Fruit fly (Drosophila melanogaster) whole organism, embryonic: ENCODE results near the gene Cpr73D.

Experiments
- Adf1 ChIP-seq: fragments of 200-800 bp; sonication (Bioruptor generic); IDR thresholded peaks from 2 replicates; pipeline ENCODE4 v1.3.6; 2022; ENCODE audit warnings: missing biosample characterization, missing genetic modification characterization
- Bgb ChIP-seq: fragments of 200-800 bp; sonication (Bioruptor generic); IDR thresholded peaks from 2 replicates; pipeline ENCODE4 v1.3.6; 2022; ENCODE audit warnings: missing biosample characterization, missing genetic modification characterization; ENCODE audit not compliant: partially characterized antibody
- BtbVII ChIP-seq: fragments of 200-800 bp; sonication (Bioruptor generic); optimal IDR thresholded peaks from 3 replicates; lab custom pipeline; 2017; ENCODE audit warnings: missing biosample characterization, mild to moderate bottlenecking, missing genetic modification characterization
- Bteb2 ChIP-seq: fragments of 200-800 bp; sonication (Bioruptor generic); optimal IDR thresholded peaks from 2 replicates; lab custom pipeline; 2016; ENCODE audit warnings: missing biosample characterization, missing genetic modification characterization
- CG10543 ChIP-seq: fragments of 200-800 bp; sonication (Bioruptor generic); optimal IDR thresholded peaks from 3 replicates; lab custom pipeline; 2017; ENCODE audit warnings: missing biosample characterization, mild to moderate bottlenecking, missing genetic modification characterization, moderate library complexity
- CG11085 ChIP-seq: fragments of 200-800 bp; sonication (Bioruptor generic); IDR thresholded peaks from 2 replicates; pipeline ENCODE4 v1.3.6; 2022; ENCODE audit warnings: missing biosample characterization, missing genetic modification characterization
- CG11695 ChIP-seq: fragments of 200-800 bp; sonication (Bioruptor generic); IDR thresholded peaks from 3 replicates; pipeline ENCODE4 v1.3.6; 2022; ENCODE audit warnings: missing biosample characterization, missing genetic modification characterization
- CG12071 ChIP-seq: fragments of 200-800 bp; sonication (Bioruptor generic); optimal IDR thresholded peaks from 3 replicates; lab custom pipeline; 2018; ENCODE audit warnings: missing biosample characterization, mild to moderate bottlenecking, missing genetic modification characterization
- CG12769 ChIP-seq: fragments of 200-800 bp; sonication (Bioruptor generic); optimal IDR thresholded peaks from 2 replicates; lab custom pipeline; 2019; ENCODE audit warnings: missing biosample characterization, mild to moderate bottlenecking, missing genetic modification characterization, moderate library complexity
- CG15011 ChIP-seq: fragments of 200-800 bp; sonication (Bioruptor generic); optimal IDR thresholded peaks from 3 replicates; lab custom pipeline; 2018; ENCODE audit warnings: missing biosample characterization, mild to moderate bottlenecking, missing genetic modification characterization
- CG2678 ChIP-seq: fragments of 200-800 bp; sonication (Bioruptor generic); optimal IDR thresholded peaks from 3 replicates; lab custom pipeline; 2019; ENCODE audit warnings: missing biosample characterization, mild to moderate bottlenecking, missing genetic modification characterization, moderate library complexity
- CG8290 ChIP-seq, 3 experiments: fragments of 200-800 bp; sonication (Bioruptor generic); optimal IDR thresholded peaks; 2 replicates each; lab custom pipeline; 2016 to 2019; ENCODE audit warnings: missing biosample characterization in 3 of 3, missing genetic modification characterization in 3 of 3, mild to moderate bottlenecking in 2 of 3, moderate library complexity in 1 of 3
- CG8359 ChIP-seq: fragments of 200-800 bp; sonication (Bioruptor generic); optimal IDR thresholded peaks from 2 replicates; lab custom pipeline; 2017; ENCODE audit warnings: missing biosample characterization, mild to moderate bottlenecking, missing genetic modification characterization, borderline replicate concordance
- CG9817 ChIP-seq: fragments of 200-800 bp; sonication (Bioruptor generic); optimal IDR thresholded peaks from 2 replicates; lab custom pipeline; 2018; ENCODE audit warnings: missing biosample characterization, mild to moderate bottlenecking, missing genetic modification characterization, moderate library complexity
- Deaf1 ChIP-seq: fragments of 200-800 bp; optimal IDR thresholded peaks from 3 replicates; lab custom pipeline; 2019; ENCODE audit warnings: missing biosample characterization, mild to moderate bottlenecking, missing genetic modification characterization, moderate library complexity
- Doc3 ChIP-seq: fragments of 200-800 bp; sonication (Bioruptor generic); IDR thresholded peaks from 3 replicates; pipeline ENCODE4 v1.3.6; 2022; ENCODE audit warnings: missing biosample characterization, missing genetic modification characterization; ENCODE audit not compliant: partially characterized antibody
- Dp ChIP-seq: fragments of 200-800 bp; sonication (Bioruptor generic); optimal IDR thresholded peaks from 2 replicates; lab custom pipeline; 2018; ENCODE audit warnings: missing biosample characterization, mild to moderate bottlenecking, missing genetic modification characterization, moderate library complexity
- Fer1 ChIP-seq: fragments of 200-800 bp; sonication (Bioruptor generic); optimal IDR thresholded peaks from 2 replicates; lab custom pipeline; 2017; ENCODE audit warnings: missing biosample characterization, mild to moderate bottlenecking, missing genetic modification characterization
- GATAe ChIP-seq: fragments of 200-800 bp; sonication (Bioruptor generic); conservative IDR thresholded peaks from 2 replicates; pipeline ENCODE4 v1.3.6; 2022; ENCODE audit warnings: missing biosample characterization, missing genetic modification characterization
- Hey ChIP-seq: fragments of 200-800 bp; sonication (Bioruptor generic); optimal IDR thresholded peaks from 3 replicates; lab custom pipeline; 2018; ENCODE audit warnings: missing biosample characterization, mild to moderate bottlenecking, missing genetic modification characterization
- HmgZ ChIP-seq: fragments of 200-800 bp; sonication (Bioruptor generic); optimal IDR thresholded peaks from 2 replicates; lab custom pipeline; 2018; ENCODE audit warnings: missing biosample characterization, mild to moderate bottlenecking, missing genetic modification characterization
- Hmr ChIP-seq: fragments of 200-800 bp; sonication (Bioruptor generic); optimal IDR thresholded peaks from 3 replicates; lab custom pipeline; 2017; ENCODE audit warnings: mild to moderate bottlenecking, missing biosample characterization, missing genetic modification reagents, missing genetic modification characterization
- Hsf ChIP-seq: fragments of 200-800 bp; sonication (Bioruptor generic); optimal IDR thresholded peaks from 3 replicates; lab custom pipeline; 2016; ENCODE audit warnings: missing biosample characterization, missing genetic modification characterization
- MESR4 ChIP-seq: fragments of 200-800 bp; sonication (Bioruptor generic); optimal IDR thresholded peaks from 2 replicates; lab custom pipeline; 2018; ENCODE audit warnings: missing biosample characterization, mild to moderate bottlenecking, missing genetic modification characterization, moderate library complexity
- Opbp ChIP-seq: fragments of 200-800 bp; sonication (Bioruptor generic); IDR thresholded peaks from 3 replicates; pipeline ENCODE4 v1.3.6; 2022; ENCODE audit warnings: missing biosample characterization, missing genetic modification characterization; ENCODE audit not compliant: partially characterized antibody
- Pdp1 ChIP-seq, 2 experiments: fragments of 200-800 bp; sonication (Bioruptor generic); optimal IDR thresholded peaks; 3 replicates each; lab custom pipeline; 2016; ENCODE audit warnings: missing biosample characterization in 2 of 2, missing genetic modification characterization in 2 of 2, mild to moderate bottlenecking in 1 of 2, moderate library complexity in 1 of 2
- Rx ChIP-seq: fragments of 200-800 bp; sonication (Bioruptor generic); IDR thresholded peaks from 2 replicates; pipeline ENCODE4 v1.3.6; 2022; ENCODE audit warnings: missing biosample characterization, missing genetic modification characterization
- bcd ChIP-seq: fragments of 200-800 bp; sonication (Bioruptor generic); optimal IDR thresholded peaks from 2 replicates; lab custom pipeline; 2017; ENCODE audit warnings: missing biosample characterization, mild to moderate bottlenecking, missing genetic modification characterization
- caup ChIP-seq: fragments of 200-800 bp; sonication (Bioruptor generic); optimal IDR thresholded peaks from 3 replicates; lab custom pipeline; 2017; ENCODE audit warnings: missing biosample characterization, mild to moderate bottlenecking, missing genetic modification characterization, moderate library complexity; ENCODE audit not compliant: severe bottlenecking
- chinmo ChIP-seq: fragments of 200-800 bp; sonication (Bioruptor generic); IDR thresholded peaks from 4 replicates; pipeline ENCODE4 v1.3.6; 2022; ENCODE audit warnings: missing biosample characterization, missing genetic modification characterization; ENCODE audit not compliant: partially characterized antibody
- chn ChIP-seq: fragments of 200-800 bp; sonication (Bioruptor generic); optimal IDR thresholded peaks from 2 replicates; lab custom pipeline; 2016; ENCODE audit warnings: missing biosample characterization, missing genetic modification characterization
- ci ChIP-seq: fragments of 200-800 bp; sonication (Bioruptor generic); IDR thresholded peaks from 3 replicates; pipeline ENCODE4 v1.3.6; 2022; ENCODE audit warnings: missing biosample characterization, missing genetic modification characterization
- crol ChIP-seq: fragments of 200-800 bp; sonication (Bioruptor generic); IDR thresholded peaks from 2 replicates; pipeline ENCODE4 v1.3.6; 2022; ENCODE audit warnings: missing biosample characterization, missing genetic modification characterization
- cwo ChIP-seq: fragments of 200-800 bp; sonication (Bioruptor generic); optimal IDR thresholded peaks from 3 replicates; lab custom pipeline; 2017; ENCODE audit warnings: missing biosample characterization, missing genetic modification characterization, mild to moderate bottlenecking, moderate library complexity, missing genetic modification reagents
- esg ChIP-seq: fragments of 200-800 bp; sonication (Bioruptor generic); conservative IDR thresholded peaks from 2 replicates; pipeline ENCODE4 v1.3.6; 2022; ENCODE audit warnings: missing biosample characterization, missing genetic modification characterization
- exex ChIP-seq: fragments of 200-800 bp; sonication (Bioruptor generic); optimal IDR thresholded peaks from 4 replicates; lab custom pipeline; 2018; ENCODE audit warnings: missing biosample characterization, mild to moderate bottlenecking, missing genetic modification characterization, moderate library complexity
- fd64A ChIP-seq: fragments of 200-800 bp; sonication (Bioruptor generic); optimal IDR thresholded peaks from 3 replicates; lab custom pipeline; 2018; ENCODE audit warnings: missing biosample characterization, mild to moderate bottlenecking, missing genetic modification characterization
- ftz-f1 ChIP-seq: fragments of 200-800 bp; sonication (Bioruptor generic); optimal IDR thresholded peaks from 2 replicates; lab custom pipeline; 2016; ENCODE audit warnings: missing biosample characterization, missing genetic modification characterization
- grn ChIP-seq: fragments of 200-800 bp; sonication (Bioruptor generic); optimal IDR thresholded peaks from 3 replicates; lab custom pipeline; 2017; ENCODE audit warnings: missing biosample characterization, missing genetic modification characterization
- jumu ChIP-seq: fragments of 200-800 bp; sonication (Bioruptor generic); optimal IDR thresholded peaks from 3 replicates; lab custom pipeline; 2016; ENCODE audit warnings: missing biosample characterization, missing genetic modification characterization
- lab ChIP-seq: fragments of 200-800 bp; sonication (Bioruptor generic); optimal IDR thresholded peaks from 3 replicates; lab custom pipeline; 2017; ENCODE audit warnings: missing biosample characterization, missing genetic modification characterization, mild to moderate bottlenecking, moderate library complexity, missing genetic modification reagents
- sens-2 ChIP-seq: fragments of 200-800 bp; sonication (Bioruptor generic); IDR thresholded peaks from 2 replicates; pipeline ENCODE4 v1.3.6; 2022; ENCODE audit warnings: missing biosample characterization, missing genetic modification characterization
- tup ChIP-seq: fragments of 200-800 bp; sonication (Bioruptor generic); optimal IDR thresholded peaks from 2 replicates; lab custom pipeline; 2016; ENCODE audit warnings: missing biosample characterization, mild to moderate bottlenecking, missing genetic modification characterization, moderate library complexity
- vfl ChIP-seq: fragments of 200-800 bp; sonication (Bioruptor generic); optimal IDR thresholded peaks from 2 replicates; lab custom pipeline; 2016; ENCODE audit warnings: missing biosample characterization, missing genetic modification characterization
- vnd ChIP-seq: fragments of 200-800 bp; sonication (Bioruptor generic); IDR thresholded peaks from 3 replicates; pipeline ENCODE4 v1.3.6; 2022; ENCODE audit warnings: missing biosample characterization, missing genetic modification characterization; ENCODE audit not compliant: partially characterized antibody
- zfh1 ChIP-seq: fragments of 200-800 bp; sonication (Bioruptor generic); IDR thresholded peaks from 3 replicates; pipeline ENCODE4 v1.3.6; 2022; ENCODE audit warnings: missing biosample characterization, missing genetic modification characterization

Gene Cpr73D

dm6 chr3L:16984042-16984441 lies 26.6 kb upstream of the Cpr73D start (continued):
- TF ChIP-seq fd64A = no peak

dm6 chr3L:16981114-16981648 lies 23.7 kb upstream of the Cpr73D start:
- TF ChIP-seq Bgb (GFP tag; lab: Robert Waterston, UW) (peak; percentile 16; the same call in 1 of the 2 replicates), caup (GFP tag; lab: Kevin White, UChicago) (peak; percentile 28), crol (GFP tag; lab: Robert Waterston, UW) (peak; percentile 95), HmgZ (tag; lab: Kevin White, UChicago) (peak; percentile 61), CG8359 (GFP tag; lab: Kevin White, UChicago) (peak; percentile 100), jumu (GFP tag; lab: Kevin White, UChicago) (no peak), Bteb2 (GFP tag; lab: Kevin White, UChicago) (no peak), grn (GFP tag; lab: Kevin White, UChicago) (peak; percentile 72), Opbp (GFP tag; lab: Robert Waterston, UW) (0 out of 3 replicates have a peak, but pooled peaks have one; percentile 21), esg (no peak), Hmr (GFP tag; lab: Kevin White, UChicago) (peak; percentile 34), Dp (GFP tag; lab: Kevin White, UChicago) (no peak), sens-2 (GFP tag; lab: Robert Waterston, UW) (no peak), zfh1 (GFP tag; lab: Robert Waterston, UW) (0 out of 3 replicates have a peak, but pooled peaks have one; percentile 15), CG11695 (GFP tag; lab: Robert Waterston, UW) (no peak), Deaf1 (tag; lab: Kevin White, UChicago) (peak; percentile 39), CG12071 (GFP tag; lab: Kevin White, UChicago) (peak; percentile 12), lab (GFP tag; lab: Kevin White, UChicago) (peak; percentile 64), vnd (GFP tag; lab: Robert Waterston, UW) (peak; percentile 26; the same call in 1 of the 3 replicates), Pdp1 (GFP tag; optimal IDR thresholded peaks at IDR 0.05; lab: Kevin White, UChicago) (peak in 1 of 2 experiments; percentile 17), CG12769 (tag; lab: Kevin White, UChicago) (peak; percentile 53), Adf1 (GFP tag; lab: Robert Waterston, UW) (peak; percentile 72), Fer1 (GFP tag; lab: Kevin White, UChicago) (peak; percentile 29), GATAe (GFP tag; lab: Robert Waterston, UW) (peak; percentile 99), vfl (GFP tag; lab: Kevin White, UChicago) (no peak), CG9817 (tag; lab: Kevin White, UChicago) (no peak), CG11085 (GFP tag; lab: Robert Waterston, UW) (peak; percentile 6; the same call in 1 of the 2 replicates), Rx (GFP tag; lab: Robert Waterston, UW) (0 out of 2 replicates have a peak, but pooled peaks have one; percentile 3), ftz-f1 (GFP tag; lab: Kevin White, UChicago) (peak; percentile 3), BtbVII (GFP tag; lab: Kevin White, UChicago) (peak; percentile 29), CG8290 (GFP tag; optimal IDR thresholded peaks at IDR 0.05; lab: Kevin White, UChicago) (no peak), CG8290 (tag; optimal IDR thresholded peaks at IDR 0.05; lab: Kevin White, UChicago) (peak in 1 of 2 experiments; percentile 16), tup (GFP tag; lab: Kevin White, UChicago) (no peak), CG2678 (tag; lab: Kevin White, UChicago) (peak; percentile 4), Doc3 (GFP tag; lab: Robert Waterston, UW) (0 out of 3 replicates have a peak, but pooled peaks have one; percentile 26), exex (tag; lab: Kevin White, UChicago) (peak; percentile 53), bcd (GFP tag; lab: Kevin White, UChicago) (no peak), Hey (tag; lab: Kevin White, UChicago) (peak; percentile 39), chn (no peak), CG10543 (GFP tag; lab: Kevin White, UChicago) (peak; percentile 65), MESR4 (no peak), Hsf (GFP tag; lab: Kevin White, UChicago) (no peak), ci (GFP tag; lab: Robert Waterston, UW) (peak; percentile 46; the same call in 1 of the 3 replicates), cwo (GFP tag; lab: Kevin White, UChicago) (peak; percentile 38), chinmo (0 out of 4 replicates have a peak, but pooled peaks have one; percentile 39), CG15011 (GFP tag; lab: Kevin White, UChicago) (no peak)
